Fruit fly (Drosophila melanogaster) whole organism, embryonic: ENCODE measurements around the gene CG33107.

Experiments used
- Ada2b ChIP-seq: fragments of 200-800 bp; sonication (Bioruptor generic); IDR thresholded peaks from 2 replicates; pipeline ENCODE4 v1.3.6; 2022; ENCODE audit warnings: missing biosample characterization, missing genetic modification characterization
- Antp ChIP-seq: fragments of 200-800 bp; sonication (Bioruptor generic); optimal IDR thresholded peaks from 3 replicates; lab custom pipeline; 2016; ENCODE audit warnings: missing biosample characterization, missing genetic modification characterization
- Asciz ChIP-seq: fragments of 200-800 bp; sonication (Bioruptor generic); optimal IDR thresholded peaks from 2 replicates; lab custom pipeline; 2017; ENCODE audit warnings: missing biosample characterization, mild to moderate bottlenecking, missing genetic modification characterization, missing genetic modification reagents
- Bgb ChIP-seq: fragments of 200-800 bp; sonication (Bioruptor generic); IDR thresholded peaks from 2 replicates; pipeline ENCODE4 v1.3.6; 2022; ENCODE audit warnings: missing biosample characterization, missing genetic modification characterization; ENCODE audit not compliant: partially characterized antibody
- C15 ChIP-seq: fragments of 200-800 bp; sonication (Bioruptor generic); IDR thresholded peaks from 3 replicates; pipeline ENCODE4 v1.3.6; 2022; ENCODE audit warnings: missing biosample characterization, missing genetic modification characterization
- CG10462 ChIP-seq: fragments of 200-800 bp; sonication (Bioruptor generic); optimal IDR thresholded peaks from 2 replicates; lab custom pipeline; 2016; ENCODE audit warnings: missing biosample characterization, missing genetic modification characterization
- CG11247 ChIP-seq: fragments of 200-800 bp; sonication (Bioruptor generic); IDR thresholded peaks from 2 replicates; pipeline ENCODE4 v1.3.6; 2022; ENCODE audit warnings: missing biosample characterization, missing genetic modification characterization
- CG14710 ChIP-seq: fragments of 200-800 bp; sonication (Bioruptor generic); optimal IDR thresholded peaks from 3 replicates; lab custom pipeline; 2019; ENCODE audit warnings: missing biosample characterization, mild to moderate bottlenecking, missing genetic modification characterization, moderate library complexity
- CG15269 ChIP-seq: fragments of 200-800 bp; sonication (Bioruptor generic); optimal IDR thresholded peaks from 2 replicates; lab custom pipeline; 2018; ENCODE audit warnings: missing biosample characterization, mild to moderate bottlenecking, missing genetic modification characterization, moderate library complexity
- CG15601 ChIP-seq: fragments of 200-800 bp; sonication (Bioruptor generic); optimal IDR thresholded peaks from 3 replicates; lab custom pipeline; 2019; ENCODE audit warnings: missing biosample characterization, mild to moderate bottlenecking, missing genetic modification characterization, moderate library complexity
- CG17385 ChIP-seq: fragments of 200-800 bp; sonication (Bioruptor generic); optimal IDR thresholded peaks from 3 replicates; lab custom pipeline; 2018; ENCODE audit warnings: missing biosample characterization, mild to moderate bottlenecking, missing genetic modification characterization
- CG18599 ChIP-seq: fragments of 200-800 bp; sonication (Bioruptor generic); optimal IDR thresholded peaks from 3 replicates; lab custom pipeline; 2017; ENCODE audit warnings: missing biosample characterization, missing genetic modification characterization, mild to moderate bottlenecking, moderate library complexity, missing genetic modification reagents
- CG2889 ChIP-seq: fragments of 200-800 bp; sonication (Bioruptor generic); IDR thresholded peaks from 3 replicates; pipeline ENCODE4 v1.3.6; 2022; ENCODE audit warnings: missing biosample characterization, missing genetic modification characterization
- CG3281 ChIP-seq: fragments of 200-800 bp; sonication (Bioruptor generic); optimal IDR thresholded peaks from 3 replicates; lab custom pipeline; 2017; ENCODE audit warnings: missing biosample characterization, mild to moderate bottlenecking, missing genetic modification characterization
- CG4854 ChIP-seq: fragments of 200-800 bp; sonication (Bioruptor generic); optimal IDR thresholded peaks from 2 replicates; lab custom pipeline; 2016; ENCODE audit warnings: missing biosample characterization, missing genetic modification characterization, inconsistent platforms
- CG6254 ChIP-seq: fragments of 200-800 bp; sonication (Bioruptor generic); optimal IDR thresholded peaks from 3 replicates; lab custom pipeline; 2017; ENCODE audit warnings: mild to moderate bottlenecking, missing biosample characterization, missing genetic modification reagents, missing genetic modification characterization
- CG6683 ChIP-seq: fragments of 200-800 bp; sonication (Bioruptor generic); optimal IDR thresholded peaks from 2 replicates; lab custom pipeline; 2017; ENCODE audit warnings: missing biosample characterization, mild to moderate bottlenecking, missing genetic modification characterization, missing genetic modification reagents
- CG8924 ChIP-seq: fragments of 200-800 bp; optimal IDR thresholded peaks from 3 replicates; lab custom pipeline; 2019; ENCODE audit warnings: missing biosample characterization, mild to moderate bottlenecking, missing genetic modification characterization, moderate library complexity
- Dfd ChIP-seq, 2 experiments: fragments of >200 bp; optimal IDR thresholded peaks; 2 replicates each; lab custom pipeline; 2017; ENCODE audit warnings: missing biosample characterization in 2 of 2, missing genetic modification characterization in 2 of 2
- Doc3 ChIP-seq: fragments of 200-800 bp; sonication (Bioruptor generic); IDR thresholded peaks from 3 replicates; pipeline ENCODE4 v1.3.6; 2022; ENCODE audit warnings: missing biosample characterization, missing genetic modification characterization; ENCODE audit not compliant: partially characterized antibody
- E2f1 ChIP-seq: fragments of 200-800 bp; sonication (Bioruptor generic); IDR thresholded peaks from 2 replicates; pipeline ENCODE4 v1.3.6; 2022; ENCODE audit warnings: missing biosample characterization, missing genetic modification characterization
- ERR ChIP-seq: fragments of 200-800 bp; sonication (Bioruptor generic); optimal IDR thresholded peaks from 2 replicates; lab custom pipeline; 2016; ENCODE audit warnings: missing biosample characterization, missing genetic modification characterization
- GATAe ChIP-seq: fragments of 200-800 bp; sonication (Bioruptor generic); conservative IDR thresholded peaks from 2 replicates; pipeline ENCODE4 v1.3.6; 2022; ENCODE audit warnings: missing biosample characterization, missing genetic modification characterization
- Gug ChIP-seq: fragments of 200-800 bp; sonication (Bioruptor generic); IDR thresholded peaks from 4 replicates; pipeline ENCODE4 v1.3.6; 2022; ENCODE audit warnings: missing biosample characterization, missing genetic modification characterization
- Hand ChIP-seq: fragments of 200-800 bp; sonication (Bioruptor generic); optimal IDR thresholded peaks from 2 replicates; lab custom pipeline; 2017; ENCODE audit warnings: mild to moderate bottlenecking, missing biosample characterization, missing genetic modification reagents, missing genetic modification characterization
- Jarid2 ChIP-seq: fragments of 200-800 bp; sonication (Bioruptor generic); optimal IDR thresholded peaks from 3 replicates; lab custom pipeline; 2017; ENCODE audit warnings: mild to moderate bottlenecking, missing biosample characterization, missing genetic modification reagents, missing genetic modification characterization
- Med ChIP-seq: fragments of 200-800 bp; sonication (Bioruptor generic); peaks from one replicate; lab custom pipeline; 2016; ENCODE audit warnings: missing biosample characterization, missing genetic modification characterization, mild to moderate bottlenecking, inconsistent platforms, moderate library complexity
- Nf-YB ChIP-seq: fragments of 200-800 bp; sonication (Bioruptor generic); optimal IDR thresholded peaks from 3 replicates; lab custom pipeline; 2019; ENCODE audit warnings: missing biosample characterization, mild to moderate bottlenecking, missing genetic modification characterization, moderate library complexity
- ara ChIP-seq: fragments of 200-800 bp; sonication (Bioruptor generic); IDR thresholded peaks from 2 replicates; pipeline ENCODE4 v1.3.6; 2022; ENCODE audit warnings: missing biosample characterization, missing genetic modification characterization
- ash1 ChIP-seq: fragments of 200-800 bp; sonication (Bioruptor generic); optimal IDR thresholded peaks from 2 replicates; lab custom pipeline; 2018; ENCODE audit warnings: missing biosample characterization, mild to moderate bottlenecking, missing genetic modification characterization
- btn ChIP-seq: fragments of 200-800 bp; sonication (Bioruptor generic); optimal IDR thresholded peaks from 2 replicates; lab custom pipeline; 2016; ENCODE audit warnings: missing biosample characterization, missing genetic modification characterization
- cas ChIP-seq: fragments of 200-800 bp; sonication (Bioruptor generic); IDR thresholded peaks from 2 replicates; pipeline ENCODE4 v1.3.6; 2022; ENCODE audit warnings: missing biosample characterization, missing genetic modification characterization
- cwo ChIP-seq: fragments of 200-800 bp; sonication (Bioruptor generic); optimal IDR thresholded peaks from 3 replicates; lab custom pipeline; 2017; ENCODE audit warnings: missing biosample characterization, missing genetic modification characterization, mild to moderate bottlenecking, moderate library complexity, missing genetic modification reagents
- eve ChIP-seq, 2 experiments: fragments of >200 bp; optimal IDR thresholded peaks; 2 replicates each; lab custom pipeline; 2017; ENCODE audit warnings: missing biosample characterization in 2 of 2, missing genetic modification characterization in 2 of 2
- gce ChIP-seq: fragments of 200-800 bp; sonication (Bioruptor generic); IDR thresholded peaks from 3 replicates; pipeline ENCODE4 v1.3.6; 2022; ENCODE audit warnings: missing biosample characterization, missing genetic modification characterization
- grau ChIP-seq: fragments of 200-800 bp; optimal IDR thresholded peaks from 3 replicates; lab custom pipeline; 2019; ENCODE audit warnings: missing biosample characterization, mild to moderate bottlenecking, missing genetic modification characterization, moderate library complexity
- her ChIP-seq: fragments of 200-800 bp; sonication (Bioruptor generic); optimal IDR thresholded peaks from 2 replicates; lab custom pipeline; 2016; ENCODE audit warnings: missing biosample characterization, missing genetic modification characterization
- nau ChIP-seq: fragments of 200-800 bp; sonication (Bioruptor generic); optimal IDR thresholded peaks from 3 replicates; lab custom pipeline; 2017; ENCODE audit warnings: missing biosample characterization, mild to moderate bottlenecking, missing genetic modification characterization, missing genetic modification reagents
- pb ChIP-seq: fragments of 200-800 bp; sonication (Bioruptor generic); optimal IDR thresholded peaks from 3 replicates; lab custom pipeline; 2016; ENCODE audit warnings: missing biosample characterization, missing genetic modification characterization
- pros ChIP-seq: fragments of 200-800 bp; sonication (Bioruptor generic); optimal IDR thresholded peaks from 3 replicates; lab custom pipeline; 2019; ENCODE audit warnings: missing biosample characterization, mild to moderate bottlenecking, missing genetic modification characterization, moderate library complexity
- salm ChIP-seq: fragments of 200-800 bp; sonication (Bioruptor generic); optimal IDR thresholded peaks from 2 replicates; lab custom pipeline; 2018; ENCODE audit warnings: missing biosample characterization, mild to moderate bottlenecking, missing genetic modification characterization
- sd ChIP-seq: fragments of 200-800 bp; sonication (Bioruptor generic); optimal IDR thresholded peaks from 3 replicates; lab custom pipeline; 2018; ENCODE audit warnings: missing biosample characterization, mild to moderate bottlenecking, missing genetic modification characterization, moderate library complexity
- slp2 ChIP-seq: fragments of 200-800 bp; sonication (Bioruptor generic); optimal IDR thresholded peaks from 2 replicates; lab custom pipeline; 2016; ENCODE audit warnings: missing biosample characterization, missing genetic modification characterization
- sqz ChIP-seq: fragments of 200-800 bp; sonication (Bioruptor generic); optimal IDR thresholded peaks from 3 replicates; lab custom pipeline; 2018; ENCODE audit warnings: missing biosample characterization, mild to moderate bottlenecking, missing genetic modification characterization
- tna ChIP-seq: fragments of 200-800 bp; sonication (Bioruptor generic); IDR thresholded peaks from 2 replicates; pipeline ENCODE4 v1.3.6; 2022; ENCODE audit warnings: missing biosample characterization, missing genetic modification characterization; ENCODE audit not compliant: partially characterized antibody
- unc-4 ChIP-seq: fragments of 200-800 bp; sonication (Bioruptor generic); IDR thresholded peaks from 2 replicates; pipeline ENCODE4 v1.3.6; 2022; ENCODE audit warnings: missing biosample characterization, missing genetic modification characterization; ENCODE audit not compliant: partially characterized antibody
- yki ChIP-seq: fragments of >200 bp; optimal IDR thresholded peaks from 3 replicates; lab custom pipeline; 2018
- zen ChIP-seq: fragments of 200-800 bp; sonication (Bioruptor generic); optimal IDR thresholded peaks from 3 replicates; lab custom pipeline; 2018; ENCODE audit warnings: missing biosample characterization, mild to moderate bottlenecking, missing genetic modification characterization, moderate library complexity
- zfh2 ChIP-seq: fragments of 200-800 bp; sonication (Bioruptor generic); optimal IDR thresholded peaks from 2 replicates; lab custom pipeline; 2016; ENCODE audit warnings: missing biosample characterization, missing genetic modification characterization

Gene CG33107

dm6 chr3R:22625514-22626333 lies 41.2 kb upstream of the CG33107 start (continued):
- TF ChIP-seq CG14710 (tag; lab: Kevin White, UChicago) (peak; percentile 63), Ada2b (GFP tag; lab: Robert Waterston, UW) (peak; percentile 20; the same call in 1 of the 2 replicates), Jarid2 (GFP tag; lab: Kevin White, UChicago) (no peak), eve (GFP tag; optimal IDR thresholded peaks at IDR 0.05; lab: Kevin White, UChicago) (no peak), Dfd (GFP tag; optimal IDR thresholded peaks at IDR 0.05; lab: Kevin White, UChicago) (no peak), CG11247 (no peak), sqz (GFP tag; lab: Kevin White, UChicago) (no peak), CG4854 (GFP tag; lab: Kevin White, UChicago) (no peak), CG8924 (peak; percentile 65), slp2 (GFP tag; lab: Kevin White, UChicago) (no peak), ERR (GFP tag; lab: Kevin White, UChicago) (no peak), CG6683 (GFP tag; lab: Kevin White, UChicago) (no peak), GATAe (GFP tag; lab: Robert Waterston, UW) (no peak), her (GFP tag; lab: Kevin White, UChicago) (no peak), Hand (no peak), CG10462 (peak; percentile 14), ara (GFP tag; lab: Robert Waterston, UW) (no peak), Antp (GFP tag; lab: Kevin White, UChicago) (no peak), pros (GFP tag; lab: Kevin White, UChicago) (no peak), yki (lab: Kevin White, UChicago) (no peak), cwo (GFP tag; lab: Kevin White, UChicago) (no peak), cas (no peak), CG18599 (GFP tag; lab: Kevin White, UChicago) (no peak), CG6254 (GFP tag; lab: Kevin White, UChicago) (peak; percentile 64), CG3281 (GFP tag; lab: Kevin White, UChicago) (peak; percentile 25), zen (no peak), CG15269 (tag; lab: Kevin White, UChicago) (no peak), btn (GFP tag; lab: Kevin White, UChicago) (no peak), grau (peak; percentile 52), tna (no peak), gce (no peak), sd (tag; lab: Kevin White, UChicago) (peak; percentile 63), ash1 (GFP tag; lab: Kevin White, UChicago) (no peak), Gug (no peak), Bgb (GFP tag; lab: Robert Waterston, UW) (0 out of 2 replicates have a peak, but pooled peaks have one; percentile 4), C15 (no peak), pb (GFP tag; lab: Kevin White, UChicago) (no peak), Asciz (peak; percentile 50), Med (GFP tag; lab: Kevin White, UChicago) (peak; percentile 62), zfh2 (GFP tag; lab: Kevin White, UChicago) (no peak), CG15601 (peak; percentile 51), E2f1 (GFP tag; lab: Robert Waterston, UW) (no peak), nau (peak; percentile 32), salm (no peak), Nf-YB (GFP tag; lab: Kevin White, UChicago) (peak; percentile 32), CG2889 (GFP tag; lab: Robert Waterston, UW) (no peak), unc-4 (GFP tag; lab: Robert Waterston, UW) (no peak), Doc3 (no peak), CG17385 (peak; percentile 22)
